Worm (Caenorhabditis elegans) whole organism, L4 larva: Measurements from ENCODE around the gene ZK177.12.

Experiments
- ama-1 ChIP-seq: fragments of 150-350 bp; optimal IDR thresholded peaks from 2 replicates; lab custom pipeline; 2014; ENCODE audit warnings: inconsistent platforms, mixed read lengths
- fkh-10 ChIP-seq: fragments of 150-350 bp; optimal IDR thresholded peaks from 2 replicates; lab custom pipeline; 2014; ENCODE audit warnings: missing biosample characterization, missing genetic modification reagents, missing genetic modification characterization
- madf-5 ChIP-seq, 2 experiments: fragments of 200-800 bp; sonication (Bioruptor generic); IDR thresholded peaks; 2 replicates each; pipeline ENCODE4 v1.3.6; 2022; ENCODE audit warnings: missing compliant biosample characterization in 2 of 2, missing genetic modification characterization in 2 of 2
- nhr-237 ChIP-seq: sonication (generic microtip); optimal IDR thresholded peaks from 2 replicates; lab custom pipeline; 2017; ENCODE audit warnings: missing biosample characterization, missing genetic modification characterization
- nhr-41 ChIP-seq: fragments of 200-800 bp; sonication (Bioruptor generic); IDR thresholded peaks from 2 replicates; pipeline ENCODE4 v1.3.6; 2022; ENCODE audit warnings: missing genetic modification reagents, missing genetic modification characterization, missing compliant biosample characterization
- nhr-77 ChIP-seq: fragments of 150-350 bp; optimal IDR thresholded peaks from 2 replicates; lab custom pipeline; 2014; ENCODE audit warnings: missing biosample characterization, missing genetic modification characterization
- snpc-4 ChIP-seq: fragments of 150-350 bp; optimal IDR thresholded peaks from 2 replicates; lab custom pipeline; 2014; ENCODE audit warnings: missing biosample characterization, missing genetic modification characterization
- unc-39 ChIP-seq: sonication (generic microtip); optimal IDR thresholded peaks from 2 replicates; lab custom pipeline; 2017; ENCODE audit warnings: missing biosample characterization, missing genetic modification characterization
- unc-62 ChIP-seq, 3 experiments: fragments of 150-350 bp in 1 of 3; sonication (generic microtip); optimal IDR thresholded peaks in 2 of 3; peaks in 1 of 3; 1 replicate in 1 of 3; 2 replicates in 2 of 3; lab custom pipeline; 2014 to 2017; ENCODE audit warnings: missing biosample characterization in 3 of 3, missing genetic modification characterization in 3 of 3, missing genetic modification reagents in 3 of 3, missing genotype in 1 of 3

- TF ChIP-seq snpc-4 (tag; lab: Kevin White, UChicago), result no peak
- no peak for TF ChIP-seq madf-5 (GFP tag; IDR thresholded peaks at IDR 0.05; lab: Robert Waterston, UW)
- no peak for TF ChIP-seq nhr-41 (GFP tag; lab: Robert Waterston, UW)
- TF ChIP-seq nhr-77 (tag; lab: Kevin White, UChicago), result no peak
- no peak for TF ChIP-seq nhr-237 (tag; lab: Kevin White, UChicago)
- no peak for TF ChIP-seq ama-1 (lab: Kevin White, UChicago)
- no peak for TF ChIP-seq fkh-10 (GFP tag; lab: Kevin White, UChicago)
- TF ChIP-seq unc-39 (tag; lab: Kevin White, UChicago), result no peak
- TF ChIP-seq unc-62 (GFP tag; optimal IDR thresholded peaks at IDR 0.05 in 1 of 2; lab: Kevin White, UChicago), result peak in 1 of 2 experiments; percentile 2
- TF ChIP-seq unc-62 (tag; optimal IDR thresholded peaks at IDR 0.05; lab: Kevin White, UChicago), result no peak
Measured at ce11 chrII:5555522-5555921, 34.0 kb downstream of the ZK177.12 start.
